Fruit fly (Drosophila melanogaster) whole organism, embryonic: ENCODE data around the gene LSm3.

Source experiments
- CG10321 ChIP-seq: fragments of 200-800 bp; sonication (Bioruptor generic); IDR thresholded peaks from 2 replicates; pipeline ENCODE4 v1.3.6; 2022; ENCODE audit warnings: missing biosample characterization, missing genetic modification characterization
- CG11093 ChIP-seq: fragments of 200-800 bp; sonication (Bioruptor generic); IDR thresholded peaks from 3 replicates; pipeline ENCODE4 v1.3.6; 2022; ENCODE audit warnings: missing biosample characterization, missing genetic modification characterization
- CG11695 ChIP-seq: fragments of 200-800 bp; sonication (Bioruptor generic); IDR thresholded peaks from 3 replicates; pipeline ENCODE4 v1.3.6; 2022; ENCODE audit warnings: missing biosample characterization, missing genetic modification characterization
- CG12071 ChIP-seq: fragments of 200-800 bp; sonication (Bioruptor generic); optimal IDR thresholded peaks from 3 replicates; lab custom pipeline; 2018; ENCODE audit warnings: missing biosample characterization, mild to moderate bottlenecking, missing genetic modification characterization
- CG13894 ChIP-seq: fragments of 200-800 bp; sonication (Bioruptor generic); optimal IDR thresholded peaks from 3 replicates; lab custom pipeline; 2018; ENCODE audit warnings: missing biosample characterization, mild to moderate bottlenecking, missing genetic modification characterization, moderate library complexity
- CG15601 ChIP-seq: fragments of 200-800 bp; sonication (Bioruptor generic); optimal IDR thresholded peaks from 3 replicates; lab custom pipeline; 2019; ENCODE audit warnings: missing biosample characterization, mild to moderate bottlenecking, missing genetic modification characterization, moderate library complexity
- CG1602 ChIP-seq: fragments of 200-800 bp; sonication (Bioruptor generic); optimal IDR thresholded peaks from 3 replicates; lab custom pipeline; 2016; ENCODE audit warnings: missing biosample characterization, missing genetic modification characterization
- CG17361 ChIP-seq: fragments of 200-800 bp; sonication (Bioruptor generic); IDR thresholded peaks from 3 replicates; pipeline ENCODE4 v1.3.6; 2022; ENCODE audit warnings: missing biosample characterization, missing genetic modification characterization
- CG17829 ChIP-seq: fragments of 200-800 bp; optimal IDR thresholded peaks from 2 replicates; lab custom pipeline; 2019; ENCODE audit warnings: missing biosample characterization, mild to moderate bottlenecking, missing genetic modification characterization, moderate library complexity
- CG1832 ChIP-seq: fragments of 200-800 bp; sonication (Bioruptor generic); optimal IDR thresholded peaks from 2 replicates; lab custom pipeline; 2017; ENCODE audit warnings: missing biosample characterization, mild to moderate bottlenecking, missing genetic modification characterization, inconsistent platforms
- CG42726 ChIP-seq: fragments of 200-800 bp; sonication (Bioruptor generic); IDR thresholded peaks from 2 replicates; pipeline ENCODE4 v1.3.6; 2022; ENCODE audit warnings: missing biosample characterization, missing genetic modification characterization; ENCODE audit not compliant: partially characterized antibody
- CG4820 ChIP-seq: fragments of 200-800 bp; sonication (Bioruptor generic); optimal IDR thresholded peaks from 3 replicates; lab custom pipeline; 2016; ENCODE audit warnings: missing biosample characterization, missing genetic modification characterization
- CG8290 ChIP-seq, 3 experiments: fragments of 200-800 bp; sonication (Bioruptor generic); optimal IDR thresholded peaks; 2 replicates each; lab custom pipeline; 2016 to 2019; ENCODE audit warnings: missing biosample characterization in 3 of 3, missing genetic modification characterization in 3 of 3, mild to moderate bottlenecking in 2 of 3, moderate library complexity in 1 of 3
- CG9876 ChIP-seq: fragments of 200-800 bp; sonication (Bioruptor generic); optimal IDR thresholded peaks from 2 replicates; lab custom pipeline; 2016; ENCODE audit warnings: missing biosample characterization, missing genetic modification characterization
- CTCF ChIP-seq: fragments of 200-800 bp; sonication (Bioruptor generic); optimal IDR thresholded peaks from 2 replicates; lab custom pipeline; 2017; ENCODE audit warnings: missing biosample characterization, mild to moderate bottlenecking, missing genetic modification characterization, moderate library complexity
- Chrac-16 ChIP-seq: fragments of 200-800 bp; sonication (Bioruptor generic); optimal IDR thresholded peaks from 3 replicates; lab custom pipeline; 2016; ENCODE audit warnings: missing biosample characterization, missing genetic modification characterization
- CkIIα-i1 ChIP-seq: fragments of 200-800 bp; sonication (Bioruptor generic); IDR thresholded peaks from 2 replicates; pipeline ENCODE4 v1.3.6; 2022; ENCODE audit warnings: missing biosample characterization, missing genetic modification characterization
- D19A ChIP-seq: fragments of 200-800 bp; optimal IDR thresholded peaks from 3 replicates; lab custom pipeline; 2019; ENCODE audit warnings: missing biosample characterization, mild to moderate bottlenecking, missing genetic modification characterization, moderate library complexity
- D19B ChIP-seq: fragments of 200-800 bp; sonication (Bioruptor generic); optimal IDR thresholded peaks from 2 replicates; lab custom pipeline; 2017; ENCODE audit warnings: missing biosample characterization, mild to moderate bottlenecking, missing genetic modification characterization
- Ets65A ChIP-seq: fragments of 200-800 bp; sonication (Bioruptor generic); peaks from one replicate; lab custom pipeline; 2016; ENCODE audit warnings: missing biosample characterization, missing genetic modification characterization
- Ets97D ChIP-seq: fragments of 200-800 bp; sonication (Bioruptor generic); optimal IDR thresholded peaks from 3 replicates; lab custom pipeline; 2016; ENCODE audit warnings: missing biosample characterization, missing genetic modification characterization
- Hey ChIP-seq: fragments of 200-800 bp; sonication (Bioruptor generic); optimal IDR thresholded peaks from 3 replicates; lab custom pipeline; 2018; ENCODE audit warnings: missing biosample characterization, mild to moderate bottlenecking, missing genetic modification characterization
- Lhr ChIP-seq: fragments of 200-800 bp; sonication (Bioruptor generic); optimal IDR thresholded peaks from 3 replicates; lab custom pipeline; 2017; ENCODE audit warnings: mild to moderate bottlenecking, missing biosample characterization, missing genetic modification reagents, missing genetic modification characterization
- Oaz ChIP-seq: fragments of 200-800 bp; sonication (Bioruptor generic); IDR thresholded peaks from 2 replicates; pipeline ENCODE4 v1.3.6; 2022; ENCODE audit warnings: missing biosample characterization, missing genetic modification characterization
- Opbp ChIP-seq: fragments of 200-800 bp; sonication (Bioruptor generic); IDR thresholded peaks from 3 replicates; pipeline ENCODE4 v1.3.6; 2022; ENCODE audit warnings: missing biosample characterization, missing genetic modification characterization; ENCODE audit not compliant: partially characterized antibody
- Scr ChIP-seq: fragments of 200-800 bp; sonication (Bioruptor generic); IDR thresholded peaks from 2 replicates; pipeline ENCODE4 v1.3.6; 2022; ENCODE audit warnings: missing biosample characterization, missing genetic modification characterization; ENCODE audit not compliant: partially characterized antibody
- Tbp ChIP-seq: fragments of >200 bp; optimal IDR thresholded peaks from 2 replicates; lab custom pipeline; 2018; ENCODE audit warnings: missing biosample characterization, missing genetic modification characterization
- cato ChIP-seq: fragments of 200-800 bp; sonication (Bioruptor generic); optimal IDR thresholded peaks from 2 replicates; lab custom pipeline; 2016; ENCODE audit warnings: missing biosample characterization, missing genetic modification characterization, borderline replicate concordance
- caup ChIP-seq: fragments of 200-800 bp; sonication (Bioruptor generic); optimal IDR thresholded peaks from 3 replicates; lab custom pipeline; 2017; ENCODE audit warnings: missing biosample characterization, mild to moderate bottlenecking, missing genetic modification characterization, moderate library complexity; ENCODE audit not compliant: severe bottlenecking
- chinmo ChIP-seq: fragments of 200-800 bp; sonication (Bioruptor generic); IDR thresholded peaks from 4 replicates; pipeline ENCODE4 v1.3.6; 2022; ENCODE audit warnings: missing biosample characterization, missing genetic modification characterization; ENCODE audit not compliant: partially characterized antibody
- croc ChIP-seq: fragments of 200-800 bp; sonication (Bioruptor generic); conservative IDR thresholded peaks from 3 replicates; pipeline ENCODE4 v1.3.6; 2022; ENCODE audit warnings: missing biosample characterization, missing genetic modification characterization
- emc ChIP-seq: fragments of 200-800 bp; sonication (Bioruptor generic); optimal IDR thresholded peaks from 2 replicates; lab custom pipeline; 2016; ENCODE audit warnings: missing biosample characterization, missing genetic modification characterization
- ems ChIP-seq: fragments of 200-800 bp; sonication (Bioruptor generic); optimal IDR thresholded peaks from 3 replicates; lab custom pipeline; 2016; ENCODE audit warnings: missing biosample characterization, missing genetic modification characterization
- gce ChIP-seq: fragments of 200-800 bp; sonication (Bioruptor generic); IDR thresholded peaks from 3 replicates; pipeline ENCODE4 v1.3.6; 2022; ENCODE audit warnings: missing biosample characterization, missing genetic modification characterization
- grau ChIP-seq: fragments of 200-800 bp; optimal IDR thresholded peaks from 3 replicates; lab custom pipeline; 2019; ENCODE audit warnings: missing biosample characterization, mild to moderate bottlenecking, missing genetic modification characterization, moderate library complexity
- gsb ChIP-seq: fragments of 200-800 bp; sonication (Bioruptor generic); IDR thresholded peaks from 2 replicates; pipeline ENCODE4 v1.3.6; 2022; ENCODE audit warnings: missing biosample characterization, missing genetic modification characterization
- kah ChIP-seq: fragments of 200-800 bp; sonication (Bioruptor generic); optimal IDR thresholded peaks from 2 replicates; lab custom pipeline; 2018; ENCODE audit warnings: missing biosample characterization, mild to moderate bottlenecking, missing genetic modification characterization
- lilli ChIP-seq: fragments of 200-800 bp; sonication (Bioruptor generic); optimal IDR thresholded peaks from 3 replicates; lab custom pipeline; 2016; ENCODE audit warnings: missing biosample characterization, missing genetic modification characterization
- lola ChIP-seq, 3 experiments: fragments of >200 bp in 2 of 3; fragments of 200-800 bp in 1 of 3; sonication (Bioruptor generic) in 1 of 3; optimal IDR thresholded peaks; 2 replicates each; lab custom pipeline; 2017 to 2019; ENCODE audit warnings: missing biosample characterization in 3 of 3, missing genetic modification characterization in 3 of 3, mild to moderate bottlenecking in 1 of 3, moderate library complexity in 1 of 3
- p53 ChIP-seq: fragments of 200-800 bp; sonication (Bioruptor generic); optimal IDR thresholded peaks from 2 replicates; lab custom pipeline; 2016; ENCODE audit warnings: missing biosample characterization, missing genetic modification characterization
- phol ChIP-seq: fragments of 200-800 bp; sonication (Bioruptor generic); optimal IDR thresholded peaks from 3 replicates; lab custom pipeline; 2018; ENCODE audit warnings: missing biosample characterization, mild to moderate bottlenecking, missing genetic modification characterization, moderate library complexity
- pita ChIP-seq: fragments of 200-800 bp; sonication (Bioruptor generic); optimal IDR thresholded peaks from 2 replicates; lab custom pipeline; 2017; ENCODE audit warnings: missing biosample characterization, mild to moderate bottlenecking, missing genetic modification characterization
- pnt ChIP-seq: fragments of 200-800 bp; sonication (Bioruptor generic); optimal IDR thresholded peaks from 3 replicates; lab custom pipeline; 2016; ENCODE audit warnings: missing biosample characterization, missing genetic modification characterization
- scrt ChIP-seq: fragments of 200-800 bp; sonication (Bioruptor generic); optimal IDR thresholded peaks from 2 replicates; lab custom pipeline; 2018; ENCODE audit warnings: missing biosample characterization, mild to moderate bottlenecking, missing genetic modification characterization, moderate library complexity
- slp2 ChIP-seq: fragments of 200-800 bp; sonication (Bioruptor generic); optimal IDR thresholded peaks from 2 replicates; lab custom pipeline; 2016; ENCODE audit warnings: missing biosample characterization, missing genetic modification characterization
- sna ChIP-seq: fragments of 200-800 bp; sonication (Bioruptor generic); IDR thresholded peaks from 2 replicates; pipeline ENCODE4 v1.3.6; 2022; ENCODE audit warnings: missing biosample characterization, missing genetic modification characterization; ENCODE audit not compliant: partially characterized antibody
- ssp ChIP-seq: fragments of 200-800 bp; sonication (Bioruptor generic); IDR thresholded peaks from 2 replicates; pipeline ENCODE4 v1.3.6; 2022; ENCODE audit warnings: missing biosample characterization, missing genetic modification characterization
- sug ChIP-seq: fragments of 200-800 bp; optimal IDR thresholded peaks from 2 replicates; lab custom pipeline; 2019; ENCODE audit warnings: missing biosample characterization, mild to moderate bottlenecking, missing genetic modification characterization, moderate library complexity
- tx ChIP-seq: fragments of 200-800 bp; sonication (Bioruptor generic); optimal IDR thresholded peaks from 2 replicates; lab custom pipeline; 2016; ENCODE audit warnings: missing biosample characterization, missing genetic modification characterization

The LSm3 gene

dm6 chr3R:23958091-23958838 is 37.8 kb upstream of the LSm3 start, which contains the start of the genes GluProRS and AP-1sigma (continued):
- TF ChIP-seq slp2 (GFP tag; lab: Kevin White, UChicago) (peak; percentile 62), CG13894 (no peak), Ets97D (GFP tag; lab: Kevin White, UChicago) (peak; percentile 78), emc (GFP tag; lab: Kevin White, UChicago) (peak; percentile 77), p53 (GFP tag; lab: Kevin White, UChicago) (peak; percentile 58), croc (GFP tag; lab: Robert Waterston, UW) (peak; percentile 92), chinmo (GFP tag; lab: Robert Waterston, UW) (peak; percentile 96), CG1832 (GFP tag; lab: Kevin White, UChicago) (no peak), CG17829 (tag; lab: Kevin White, UChicago) (peak; percentile 89), CG11695 (GFP tag; lab: Robert Waterston, UW) (peak; percentile 92), tx (GFP tag; lab: Kevin White, UChicago) (peak; percentile 87), lilli (peak; percentile 95), Oaz (GFP tag; lab: Robert Waterston, UW) (peak; percentile 93), CG42726 (GFP tag; lab: Robert Waterston, UW) (peak; percentile 91), sug (tag; lab: Kevin White, UChicago) (peak; percentile 89), phol (tag; lab: Kevin White, UChicago) (peak; percentile 94), scrt (peak; percentile 77), gsb (peak; percentile 90), caup (peak; percentile 80), CG9876 (GFP tag; lab: Kevin White, UChicago) (peak; percentile 72), Tbp (no peak), lola (GFP tag; optimal IDR thresholded peaks at IDR 0.05; lab: Kevin White, UChicago) (peak in 1 of 3 experiments; percentile 85), Opbp (GFP tag; lab: Robert Waterston, UW) (peak; percentile 86), D19B (GFP tag; lab: Kevin White, UChicago) (peak; percentile 67), ssp (GFP tag; lab: Robert Waterston, UW) (peak; percentile 91), CG4820 (GFP tag; lab: Kevin White, UChicago) (peak; percentile 92), CG8290 (GFP tag; optimal IDR thresholded peaks at IDR 0.05; lab: Kevin White, UChicago) (peak; percentile 82), CG8290 (tag; optimal IDR thresholded peaks at IDR 0.05; lab: Kevin White, UChicago) (peak in 1 of 2 experiments; percentile 82), Ets65A (peak; percentile 99), kah (GFP tag; lab: Kevin White, UChicago) (peak; percentile 48), CG10321 (peak; percentile 59), gce (GFP tag; lab: Robert Waterston, UW) (peak; percentile 87), CTCF (GFP tag; lab: Kevin White, UChicago) (no peak), CG11093 (GFP tag; lab: Robert Waterston, UW) (peak; percentile 95), sna (GFP tag; lab: Robert Waterston, UW) (peak; percentile 94), CG12071 (GFP tag; lab: Kevin White, UChicago) (peak; percentile 66), Hey (tag; lab: Kevin White, UChicago) (peak; percentile 42), D19A (tag; lab: Kevin White, UChicago) (peak; percentile 73), pnt (GFP tag; lab: Kevin White, UChicago) (peak; percentile 88), Scr (peak; percentile 97), Lhr (GFP tag; lab: Kevin White, UChicago) (peak; percentile 74), CG15601 (tag; lab: Kevin White, UChicago) (peak; percentile 74), CG1602 (GFP tag; lab: Kevin White, UChicago) (peak; percentile 94), CG17361 (GFP tag; lab: Robert Waterston, UW) (no peak; the same call in none of the 3 replicates), ems (GFP tag; lab: Kevin White, UChicago) (peak; percentile 87), CkIIα-i1 (0 out of 2 replicates have a peak, but pooled peaks have one; percentile 42), pita (GFP tag; lab: Kevin White, UChicago) (no peak), Chrac-16 (peak; percentile 92), cato (GFP tag; lab: Kevin White, UChicago) (peak; percentile 88), grau (tag; lab: Kevin White, UChicago) (peak; percentile 96)
